Fruit fly (Drosophila melanogaster) whole organism, embryonic: ENCODE measurements around the gene Oatp33Eb.
A peak's percentile ranks its signal among the peaks of the same experiment; 100 is the strongest.

Source experiments
- Aef1 ChIP-seq: fragments of 200-800 bp; sonication (Bioruptor generic); IDR thresholded peaks from 3 replicates; pipeline ENCODE4 v1.3.6; 2022; ENCODE audit warnings: missing biosample characterization, missing genetic modification characterization
- Asciz ChIP-seq: fragments of 200-800 bp; sonication (Bioruptor generic); optimal IDR thresholded peaks from 2 replicates; lab custom pipeline; 2017; ENCODE audit warnings: missing biosample characterization, mild to moderate bottlenecking, missing genetic modification characterization, missing genetic modification reagents
- Atf-2 ChIP-seq: fragments of 200-800 bp; sonication (Bioruptor generic); optimal IDR thresholded peaks from 2 replicates; lab custom pipeline; 2016; ENCODE audit warnings: missing biosample characterization, missing genetic modification characterization
- B-H1 ChIP-seq: fragments of 200-800 bp; sonication (Bioruptor generic); IDR thresholded peaks from 3 replicates; pipeline ENCODE4 v1.3.6; 2022; ENCODE audit warnings: missing biosample characterization, missing genetic modification characterization
- BtbVII ChIP-seq: fragments of 200-800 bp; sonication (Bioruptor generic); optimal IDR thresholded peaks from 3 replicates; lab custom pipeline; 2017; ENCODE audit warnings: missing biosample characterization, mild to moderate bottlenecking, missing genetic modification characterization
- CG1024 ChIP-seq: fragments of 200-800 bp; sonication (Bioruptor generic); IDR thresholded peaks from 2 replicates; pipeline ENCODE4 v1.3.6; 2022; ENCODE audit warnings: missing biosample characterization, missing genetic modification characterization
- CG10321 ChIP-seq: fragments of 200-800 bp; sonication (Bioruptor generic); IDR thresholded peaks from 2 replicates; pipeline ENCODE4 v1.3.6; 2022; ENCODE audit warnings: missing biosample characterization, missing genetic modification characterization
- CG11398 ChIP-seq: fragments of 200-800 bp; sonication (Bioruptor generic); optimal IDR thresholded peaks from 2 replicates; lab custom pipeline; 2016; ENCODE audit warnings: missing biosample characterization, missing genetic modification characterization
- CG11695 ChIP-seq: fragments of 200-800 bp; sonication (Bioruptor generic); IDR thresholded peaks from 3 replicates; pipeline ENCODE4 v1.3.6; 2022; ENCODE audit warnings: missing biosample characterization, missing genetic modification characterization
- CG12659 ChIP-seq: fragments of 200-800 bp; sonication (Bioruptor generic); optimal IDR thresholded peaks from 3 replicates; lab custom pipeline; 2017; ENCODE audit warnings: mild to moderate bottlenecking, missing biosample characterization, missing genetic modification reagents, missing genetic modification characterization
- CG14050 ChIP-seq: fragments of 200-800 bp; sonication (Bioruptor generic); IDR thresholded peaks from 3 replicates; pipeline ENCODE4 v1.3.6; 2022; ENCODE audit warnings: missing biosample characterization, missing genetic modification characterization
- CG14860 ChIP-seq: fragments of 200-800 bp; sonication (Bioruptor generic); IDR thresholded peaks from 3 replicates; pipeline ENCODE4 v1.3.6; 2022; ENCODE audit warnings: missing biosample characterization, missing genetic modification characterization; ENCODE audit not compliant: partially characterized antibody
- CG15514 ChIP-seq: fragments of 200-800 bp; sonication (Bioruptor generic); optimal IDR thresholded peaks from 3 replicates; lab custom pipeline; 2017; ENCODE audit warnings: missing biosample characterization, missing genetic modification characterization, mild to moderate bottlenecking, moderate library complexity, missing genetic modification reagents
- CG15696 ChIP-seq: fragments of 200-800 bp; sonication (Bioruptor generic); optimal IDR thresholded peaks from 2 replicates; lab custom pipeline; 2019; ENCODE audit warnings: missing biosample characterization, mild to moderate bottlenecking, missing genetic modification characterization, moderate library complexity
- CG17359 ChIP-seq: fragments of 200-800 bp; sonication (Bioruptor generic); optimal IDR thresholded peaks from 3 replicates; lab custom pipeline; 2018; ENCODE audit warnings: missing biosample characterization, mild to moderate bottlenecking, missing genetic modification characterization, moderate library complexity
- CG17568 ChIP-seq: fragments of 200-800 bp; sonication (Bioruptor generic); optimal IDR thresholded peaks from 2 replicates; lab custom pipeline; 2018; ENCODE audit warnings: missing biosample characterization, mild to moderate bottlenecking, missing genetic modification characterization, moderate library complexity
- CG18476 ChIP-seq: fragments of 200-800 bp; sonication (Bioruptor generic); optimal IDR thresholded peaks from 2 replicates; lab custom pipeline; 2016; ENCODE audit warnings: missing biosample characterization, mild to moderate bottlenecking, missing genetic modification characterization
- CG2116 ChIP-seq: fragments of 200-800 bp; sonication (Bioruptor generic); optimal IDR thresholded peaks from 3 replicates; lab custom pipeline; 2018; ENCODE audit warnings: missing biosample characterization, mild to moderate bottlenecking, missing genetic modification characterization
- CG2678 ChIP-seq: fragments of 200-800 bp; sonication (Bioruptor generic); optimal IDR thresholded peaks from 3 replicates; lab custom pipeline; 2019; ENCODE audit warnings: missing biosample characterization, mild to moderate bottlenecking, missing genetic modification characterization, moderate library complexity
- CG30020 ChIP-seq: fragments of 200-800 bp; optimal IDR thresholded peaks from 2 replicates; lab custom pipeline; 2019; ENCODE audit warnings: missing biosample characterization, mild to moderate bottlenecking, missing genetic modification characterization, moderate library complexity
- CG31365 ChIP-seq: fragments of 200-800 bp; sonication (Bioruptor generic); optimal IDR thresholded peaks from 2 replicates; lab custom pipeline; 2018; ENCODE audit warnings: missing biosample characterization, mild to moderate bottlenecking, missing genetic modification characterization
- CG4404 ChIP-seq: fragments of 200-800 bp; sonication (Bioruptor generic); IDR thresholded peaks from 2 replicates; pipeline ENCODE4 v1.3.6; 2022; ENCODE audit warnings: missing biosample characterization, missing genetic modification characterization
- CG5953 ChIP-seq: fragments of 200-800 bp; sonication (Bioruptor generic); IDR thresholded peaks from 2 replicates; pipeline ENCODE4 v1.3.6; 2022; ENCODE audit warnings: missing biosample characterization, missing genetic modification characterization
- CG8089 ChIP-seq: fragments of 200-800 bp; sonication (Bioruptor generic); optimal IDR thresholded peaks from 3 replicates; lab custom pipeline; 2016; ENCODE audit warnings: missing biosample characterization, missing genetic modification characterization
- CG9727 ChIP-seq: fragments of 200-800 bp; sonication (Bioruptor generic); optimal IDR thresholded peaks from 3 replicates; lab custom pipeline; 2017; ENCODE audit warnings: missing biosample characterization, mild to moderate bottlenecking, missing genetic modification characterization
- Dll ChIP-seq: fragments of 200-800 bp; sonication (Bioruptor generic); IDR thresholded peaks from 4 replicates; pipeline ENCODE4 v1.3.6; 2022; ENCODE audit warnings: missing biosample characterization, missing genetic modification characterization; ENCODE audit not compliant: partially characterized antibody
- Doc2 ChIP-seq: fragments of 200-800 bp; sonication (Bioruptor generic); IDR thresholded peaks from 2 replicates; pipeline ENCODE4 v1.3.6; 2022; ENCODE audit warnings: missing biosample characterization, missing genetic modification characterization
- Eip74EF ChIP-seq, 2 experiments: fragments of 200-800 bp in 1 of 2; fragments of >200 bp in 1 of 2; sonication (Bioruptor generic) in 1 of 2; optimal IDR thresholded peaks; 2 replicates each; lab custom pipeline; 2017 to 2019; ENCODE audit warnings: missing biosample characterization in 2 of 2, missing genetic modification characterization in 2 of 2, mild to moderate bottlenecking in 1 of 2, moderate library complexity in 1 of 2
- GATAe ChIP-seq: fragments of 200-800 bp; sonication (Bioruptor generic); conservative IDR thresholded peaks from 2 replicates; pipeline ENCODE4 v1.3.6; 2022; ENCODE audit warnings: missing biosample characterization, missing genetic modification characterization
- Gug ChIP-seq: fragments of 200-800 bp; sonication (Bioruptor generic); IDR thresholded peaks from 4 replicates; pipeline ENCODE4 v1.3.6; 2022; ENCODE audit warnings: missing biosample characterization, missing genetic modification characterization
- MBD-R2 ChIP-seq: fragments of 200-800 bp; sonication (Bioruptor generic); IDR thresholded peaks from 2 replicates; pipeline ENCODE4 v1.3.6; 2022; ENCODE audit warnings: missing biosample characterization, missing genetic modification characterization
- Usf ChIP-seq: fragments of 200-800 bp; sonication (Bioruptor generic); optimal IDR thresholded peaks from 2 replicates; lab custom pipeline; 2017; ENCODE audit warnings: missing genotype, missing biosample characterization, missing genetic modification characterization
- ab ChIP-seq: fragments of 200-800 bp; sonication (Bioruptor generic); optimal IDR thresholded peaks from 2 replicates; lab custom pipeline; 2016; ENCODE audit warnings: missing biosample characterization, missing genetic modification characterization
- az2 ChIP-seq: fragments of 200-800 bp; sonication (Bioruptor generic); optimal IDR thresholded peaks from 3 replicates; lab custom pipeline; 2016; ENCODE audit warnings: missing biosample characterization, missing genetic modification characterization
- bcd ChIP-seq: fragments of 200-800 bp; sonication (Bioruptor generic); optimal IDR thresholded peaks from 2 replicates; lab custom pipeline; 2017; ENCODE audit warnings: missing biosample characterization, mild to moderate bottlenecking, missing genetic modification characterization
- corto ChIP-seq: fragments of 200-800 bp; sonication (Bioruptor generic); optimal IDR thresholded peaks from 2 replicates; lab custom pipeline; 2016; ENCODE audit warnings: missing biosample characterization, mild to moderate bottlenecking, missing genetic modification characterization, moderate library complexity
- dati ChIP-seq: fragments of 200-800 bp; sonication (Bioruptor generic); IDR thresholded peaks from 2 replicates; pipeline ENCODE4 v1.3.6; 2022; ENCODE audit warnings: missing biosample characterization, missing genetic modification characterization
- dysf ChIP-seq: fragments of 200-800 bp; sonication (Bioruptor generic); IDR thresholded peaks from 3 replicates; pipeline ENCODE4 v1.3.6; 2022; ENCODE audit warnings: missing biosample characterization, missing genetic modification characterization
- eyg ChIP-seq: fragments of 200-800 bp; sonication (Bioruptor generic); optimal IDR thresholded peaks from 3 replicates; lab custom pipeline; 2016; ENCODE audit warnings: missing biosample characterization, missing genetic modification characterization
- fd96Cb ChIP-seq: fragments of 200-800 bp; sonication (Bioruptor generic); optimal IDR thresholded peaks from 2 replicates; lab custom pipeline; 2018; ENCODE audit warnings: missing biosample characterization, mild to moderate bottlenecking, missing genetic modification characterization, moderate library complexity
- gce ChIP-seq: fragments of 200-800 bp; sonication (Bioruptor generic); IDR thresholded peaks from 3 replicates; pipeline ENCODE4 v1.3.6; 2022; ENCODE audit warnings: missing biosample characterization, missing genetic modification characterization
- nau ChIP-seq: fragments of 200-800 bp; sonication (Bioruptor generic); optimal IDR thresholded peaks from 3 replicates; lab custom pipeline; 2017; ENCODE audit warnings: missing biosample characterization, mild to moderate bottlenecking, missing genetic modification characterization, missing genetic modification reagents
- odd ChIP-seq: fragments of 200-800 bp; sonication (Bioruptor generic); optimal IDR thresholded peaks from 2 replicates; lab custom pipeline; 2017; ENCODE audit warnings: missing biosample characterization, mild to moderate bottlenecking, missing genetic modification characterization
- repo ChIP-seq: fragments of 200-800 bp; sonication (Bioruptor generic); optimal IDR thresholded peaks from 2 replicates; lab custom pipeline; 2016; ENCODE audit warnings: missing biosample characterization, missing genetic modification characterization
- sr ChIP-seq: fragments of 200-800 bp; sonication (Bioruptor generic); IDR thresholded peaks from 3 replicates; pipeline ENCODE4 v1.3.6; 2022; ENCODE audit warnings: missing biosample characterization, missing genetic modification characterization
- trem ChIP-seq: fragments of 200-800 bp; optimal IDR thresholded peaks from 3 replicates; lab custom pipeline; 2019; ENCODE audit warnings: missing biosample characterization, mild to moderate bottlenecking, missing genetic modification characterization, moderate library complexity
- usp ChIP-seq: fragments of >200 bp; optimal IDR thresholded peaks from 2 replicates; lab custom pipeline; 2017; ENCODE audit warnings: missing biosample characterization, missing genetic modification characterization
- wdn ChIP-seq: fragments of 200-800 bp; sonication (Bioruptor generic); IDR thresholded peaks from 2 replicates; pipeline ENCODE4 v1.3.6; 2022; ENCODE audit warnings: missing biosample characterization, missing genetic modification characterization

Oatp33Eb gene

DNA sequence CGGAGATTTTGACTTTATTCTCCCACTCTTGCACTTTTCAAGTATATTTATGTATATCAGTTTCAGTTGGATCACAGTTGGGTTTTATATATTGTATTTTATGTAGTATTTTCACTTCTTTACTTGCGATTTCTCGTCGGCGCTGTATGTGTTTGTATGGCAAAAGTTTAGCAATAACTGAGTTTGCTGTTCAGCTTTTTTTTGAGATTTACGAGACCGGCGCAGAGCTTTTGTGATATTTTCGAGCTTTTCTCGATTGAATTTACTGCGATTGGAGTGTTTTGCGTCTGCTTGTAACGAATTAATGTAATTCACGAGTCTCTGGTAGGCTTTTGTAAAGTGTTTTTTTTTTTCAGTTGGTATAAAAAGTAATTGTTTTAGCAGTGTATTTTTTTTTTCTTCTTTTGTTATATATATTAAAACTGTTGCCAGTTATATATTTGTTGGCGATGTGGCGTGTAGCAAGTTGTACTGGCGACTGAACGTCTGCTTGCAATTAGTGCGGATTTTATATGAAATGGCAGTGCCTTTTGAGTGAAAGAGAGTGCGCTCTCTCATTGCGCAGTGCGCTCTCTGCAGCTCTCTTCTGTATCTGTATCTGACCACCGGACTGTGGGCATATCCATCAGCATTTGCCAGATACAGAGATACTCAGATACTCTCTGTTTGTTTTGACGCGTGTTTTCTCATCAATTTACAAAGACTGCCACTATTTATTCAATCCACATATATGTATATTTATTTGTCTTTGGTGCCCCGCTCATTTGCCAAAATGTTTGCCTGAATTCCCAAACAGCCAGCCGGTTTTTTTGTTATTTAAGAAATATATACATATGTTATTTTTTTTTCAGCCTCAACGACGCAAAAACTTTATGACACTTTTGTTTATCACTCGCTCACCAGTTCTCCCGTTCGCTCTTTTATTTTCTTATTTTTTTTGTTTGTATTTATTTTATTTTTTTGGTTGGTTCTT, 12.8 kb downstream of the Oatp33Eb start (continued):
- TF ChIP-seq dati (no peak), CG2116 (peak; percentile 55), sr (GFP tag; lab: Robert Waterston, UW) (peak; percentile 18; the same call in 2 of the 3 replicates), odd (GFP tag; lab: Kevin White, UChicago) (peak; percentile 71), Usf (GFP tag; lab: Kevin White, UChicago) (no peak), CG18476 (GFP tag; lab: Kevin White, UChicago) (no peak), repo (GFP tag; lab: Kevin White, UChicago) (no peak), BtbVII (peak; percentile 88), CG9727 (GFP tag; lab: Kevin White, UChicago) (peak; percentile 78), CG11398 (GFP tag; lab: Kevin White, UChicago) (no peak), Gug (no peak), CG14860 (GFP tag; lab: Robert Waterston, UW) (no peak), az2 (GFP tag; lab: Kevin White, UChicago) (no peak), B-H1 (GFP tag; lab: Robert Waterston, UW) (no peak; the same call in 2 of the 3 replicates), CG10321 (GFP tag; lab: Robert Waterston, UW) (no peak), corto (GFP tag; lab: Kevin White, UChicago) (peak; percentile 61), wdn (GFP tag; lab: Robert Waterston, UW) (no peak), CG17359 (tag; lab: Kevin White, UChicago) (peak; percentile 57), eyg (peak; percentile 32), CG2678 (tag; lab: Kevin White, UChicago) (peak; percentile 79), nau (GFP tag; lab: Kevin White, UChicago) (peak; percentile 84), CG5953 (GFP tag; lab: Robert Waterston, UW) (peak; percentile 74), Aef1 (no peak), MBD-R2 (no peak), CG17568 (GFP tag; lab: Kevin White, UChicago) (peak; percentile 79), Eip74EF (GFP tag; optimal IDR thresholded peaks at IDR 0.05; lab: Kevin White, UChicago) (peak in 1 of 2 experiments; percentile 59), CG1024 (GFP tag; lab: Robert Waterston, UW) (peak; percentile 38; the same call in 1 of the 2 replicates), trem (peak; percentile 9), CG4404 (GFP tag; lab: Robert Waterston, UW) (no peak), fd96Cb (no peak), CG31365 (tag; lab: Kevin White, UChicago) (peak; percentile 66), usp (no peak), dysf (peak; percentile 29; the same call in 1 of the 3 replicates), CG12659 (peak; percentile 69), CG15696 (peak; percentile 78), bcd (peak; percentile 50), Doc2 (no peak), CG14050 (GFP tag; lab: Robert Waterston, UW) (peak; percentile 32; the same call in 2 of the 3 replicates), ab (GFP tag; lab: Kevin White, UChicago) (no peak), CG15514 (GFP tag; lab: Kevin White, UChicago) (peak; percentile 82), CG8089 (GFP tag; lab: Kevin White, UChicago) (no peak), Dll (GFP tag; lab: Robert Waterston, UW) (0 out of 4 replicates have a peak, but pooled peaks have one; percentile 43), Atf-2 (GFP tag; lab: Kevin White, UChicago) (no peak), Asciz (GFP tag; lab: Kevin White, UChicago) (peak; percentile 60), GATAe (no peak), gce (GFP tag; lab: Robert Waterston, UW) (0 out of 3 replicates have a peak, but pooled peaks have one; percentile 37), CG30020 (tag; lab: Kevin White, UChicago) (peak; percentile 13), CG11695 (GFP tag; lab: Robert Waterston, UW) (peak; percentile 46; the same call in 1 of the 3 replicates)
